Worm (Caenorhabditis elegans): Measurements from ENCODE around the gene sri-6.
A peak's percentile ranks its signal among the peaks of the same experiment; 100 is the strongest.

- no peak for TF ChIP-seq nhr-76 (tag; optimal IDR thresholded peaks at IDR 0.05)
- no peak for TF ChIP-seq snpc-4 (tag; optimal IDR thresholded peaks at IDR 0.05)
- no peak for TF ChIP-seq unc-39 (tag; optimal IDR thresholded peaks at IDR 0.05)
- no peak for TF ChIP-seq unc-62 (GFP tag; optimal IDR thresholded peaks at IDR 0.05)
- TF ChIP-seq ces-1 (GFP tag; optimal IDR thresholded peaks at IDR 0.05), result peak; percentile 82
- TF ChIP-seq nhr-28 (tag; optimal IDR thresholded peaks at IDR 0.05), result no peak
- no peak for TF ChIP-seq blmp-1 (tag; optimal IDR thresholded peaks at IDR 0.05)
- TF ChIP-seq lsy-2 (tag; optimal IDR thresholded peaks at IDR 0.05), result no peak
- no peak for TF ChIP-seq mab-5 (tag; optimal IDR thresholded peaks at IDR 0.05)
- no peak for TF ChIP-seq nhr-237 (tag; optimal IDR thresholded peaks at IDR 0.05)
These were observed 15.0 kb upstream of the sri-6 start for ce11 chrV:13170497-13170896.
